5 fruit fly cellular contexts compared by ENCODE assay signal in genomic region chrX:4684444-4684924, dm6.
TF ChIP-seq lines count a peak whose summit lies in the region.

No protein-coding gene starts in this region.

TF ChIP-seq in whole organism, adult, 20 proteins besides CTCF, POLR2A, EP300 and RAD21 (continued from another document):
- TF ChIP-seq CG7101 (tag; optimal IDR thresholded peaks at IDR 0.05; lab: Kevin White, UChicago) (peak; percentile 89), Clk (GFP tag; optimal IDR thresholded peaks at IDR 0.05; lab: Kevin White, UChicago) (peak; percentile 55), pad (GFP tag; optimal IDR thresholded peaks at IDR 0.05; lab: Kevin White, UChicago) (peak; percentile 84)

TF ChIP-seq in whole organism, embryonic, 481 proteins besides CTCF, POLR2A, EP300 and RAD21 (continued from another document and continues in another):
- TF ChIP-seq tna (GFP tag; IDR thresholded peaks at IDR 0.05; lab: Robert Waterston, UW; ENCODE audit: partially characterized antibody) (peak; percentile 82), stc (GFP tag; IDR thresholded peaks at IDR 0.05; lab: Robert Waterston, UW) (peak; percentile 80), Vsx1 (GFP tag; optimal IDR thresholded peaks at IDR 0.05; lab: Kevin White, UChicago) (peak; percentile 40), sd (tag; optimal IDR thresholded peaks at IDR 0.05; lab: Kevin White, UChicago) (peak; percentile 90), da (GFP tag; optimal IDR thresholded peaks at IDR 0.05; lab: Kevin White, UChicago) (peak; percentile 58), CG33213 (GFP tag; optimal IDR thresholded peaks at IDR 0.05; lab: Kevin White, UChicago) (peak; percentile 75), trem (tag; optimal IDR thresholded peaks at IDR 0.05; lab: Kevin White, UChicago) (peak; percentile 68), CG11695 (GFP tag; IDR thresholded peaks at IDR 0.05; lab: Robert Waterston, UW) (peak; percentile 82), CG30431 (GFP tag; optimal IDR thresholded peaks at IDR 0.05; lab: Kevin White, UChicago) (peak; percentile 68), Ssrp (tag; optimal IDR thresholded peaks at IDR 0.05; lab: Kevin White, UChicago) (peak; percentile 65), otp (GFP tag; IDR thresholded peaks at IDR 0.05; lab: Robert Waterston, UW) (peak; percentile 86), grau (tag; optimal IDR thresholded peaks at IDR 0.05; lab: Kevin White, UChicago) (peak; percentile 80), gro (GFP tag; optimal IDR thresholded peaks at IDR 0.05; lab: Kevin White, UChicago) (peak; percentile 89), en (GFP tag; optimal IDR thresholded peaks at IDR 0.05; lab: Kevin White, UChicago) (peak; percentile 46), stwl (tag; optimal IDR thresholded peaks at IDR 0.05; lab: Kevin White, UChicago) (peak; percentile 98), CG13287 (GFP tag; IDR thresholded peaks at IDR 0.05; lab: Robert Waterston, UW; ENCODE audit: partially characterized antibody) (peak; percentile 85), CG14860 (GFP tag; IDR thresholded peaks at IDR 0.05; lab: Robert Waterston, UW; ENCODE audit: partially characterized antibody) (peak; percentile 65), CG4730 (GFP tag; IDR thresholded peaks at IDR 0.05; lab: Robert Waterston, UW) (peak; percentile 88), Mrtf (GFP tag; IDR thresholded peaks at IDR 0.05; lab: Robert Waterston, UW) (peak; percentile 85), YL-1 (GFP tag; optimal IDR thresholded peaks at IDR 0.05; lab: Kevin White, UChicago) (peak; percentile 96), slp2 (GFP tag; optimal IDR thresholded peaks at IDR 0.05; lab: Kevin White, UChicago) (peak; percentile 75), Hand (GFP tag; optimal IDR thresholded peaks at IDR 0.05; lab: Kevin White, UChicago) (peak; percentile 50), Dad (GFP tag; optimal IDR thresholded peaks at IDR 0.05; lab: Kevin White, UChicago) (peak; percentile 84), CG6854 (GFP tag; optimal IDR thresholded peaks at IDR 0.05; lab: Kevin White, UChicago) (peak; percentile 48), corto (GFP tag; optimal IDR thresholded peaks at IDR 0.05; lab: Kevin White, UChicago) (no peak), Antp (GFP tag; optimal IDR thresholded peaks at IDR 0.05; lab: Kevin White, UChicago) (peak; percentile 92), Lim3 (GFP tag; IDR thresholded peaks at IDR 0.05; lab: Robert Waterston, UW) (peak; percentile 66), CG10979 (tag; optimal IDR thresholded peaks at IDR 0.05; lab: Kevin White, UChicago) (peak; percentile 57), zf30C (GFP tag; optimal IDR thresholded peaks at IDR 0.05; lab: Kevin White, UChicago) (peak; percentile 52), CG18764 (GFP tag; optimal IDR thresholded peaks at IDR 0.05; lab: Kevin White, UChicago) (peak; percentile 75), CG10565 (GFP tag; optimal IDR thresholded peaks at IDR 0.05; lab: Kevin White, UChicago) (no peak)

TF ChIP-seq in whole organism, prepupa, 60 proteins besides CTCF, POLR2A, EP300 and RAD21 (continued from another document and continues in another):
- peak; percentile 8 for TF ChIP-seq CG11762 (GFP tag; optimal IDR thresholded peaks at IDR 0.05; lab: Kevin White, UChicago; ENCODE audit: insufficient read depth)
- TF ChIP-seq Lpt (GFP tag; optimal IDR thresholded peaks at IDR 0.05; lab: Kevin White, UChicago), result peak; percentile 63
- TF ChIP-seq svp (GFP tag; lab: Kevin White, UChicago), result peak; percentile 95
- peak; percentile 59 for TF ChIP-seq fd85E (GFP tag; optimal IDR thresholded peaks at IDR 0.05; lab: Kevin White, UChicago)
- peak; percentile 54 for TF ChIP-seq Blimp-1 (GFP tag; optimal IDR thresholded peaks at IDR 0.05; lab: Kevin White, UChicago)
- peak; percentile 82 for TF ChIP-seq CG3919 (GFP tag; optimal IDR thresholded peaks at IDR 0.05; lab: Kevin White, UChicago)
- TF ChIP-seq vri (GFP tag; optimal IDR thresholded peaks at IDR 0.05; lab: Kevin White, UChicago), result peak; percentile 99
- TF ChIP-seq dac (GFP tag; optimal IDR thresholded peaks at IDR 0.05; lab: Kevin White, UChicago), result peak; percentile 60
- TF ChIP-seq CG11902 (GFP tag; optimal IDR thresholded peaks at IDR 0.05; lab: Kevin White, UChicago), result peak; percentile 83
- peak; percentile 72 for TF ChIP-seq achi (GFP tag; optimal IDR thresholded peaks at IDR 0.05; lab: Kevin White, UChicago)
- TF ChIP-seq CG6163 (GFP tag; IDR thresholded peaks at IDR 0.05; lab: Robert Waterston, UW), result peak; percentile 90
- peak; percentile 87 for TF ChIP-seq Smox (GFP tag; optimal IDR thresholded peaks at IDR 0.05; lab: Kevin White, UChicago)
- TF ChIP-seq fkh (GFP tag; optimal IDR thresholded peaks at IDR 0.05; lab: Kevin White, UChicago), result peak; percentile 89
- TF ChIP-seq CG9139 (GFP tag; optimal IDR thresholded peaks at IDR 0.05; lab: Kevin White, UChicago), result peak; percentile 32
- peak; percentile 90 for TF ChIP-seq Eip78C (GFP tag; lab: Kevin White, UChicago)
- TF ChIP-seq CG10669 (GFP tag; optimal IDR thresholded peaks at IDR 0.05; lab: Kevin White, UChicago), result peak; percentile 72
- peak; percentile 86 for TF ChIP-seq Met (GFP tag; optimal IDR thresholded peaks at IDR 0.05; lab: Kevin White, UChicago)
- TF ChIP-seq CG15336 (GFP tag; IDR thresholded peaks at IDR 0.05; lab: Robert Waterston, UW), result peak; percentile 73
- TF ChIP-seq dsx (GFP tag; optimal IDR thresholded peaks at IDR 0.05; lab: Kevin White, UChicago; ENCODE audit: poor library complexity, severe bottlenecking), result peak; percentile 69
- peak; percentile 79 for TF ChIP-seq CG34406 (GFP tag; optimal IDR thresholded peaks at IDR 0.05; lab: Kevin White, UChicago)
- TF ChIP-seq topi (GFP tag; optimal IDR thresholded peaks at IDR 0.05; lab: Kevin White, UChicago), result peak; percentile 89
- TF ChIP-seq CG6854 (GFP tag; optimal IDR thresholded peaks at IDR 0.05; lab: Kevin White, UChicago), result peak; percentile 67
- peak; percentile 80 for TF ChIP-seq CG10631 (GFP tag; optimal IDR thresholded peaks at IDR 0.05; lab: Kevin White, UChicago)
- TF ChIP-seq pdm3 (GFP tag; optimal IDR thresholded peaks at IDR 0.05; lab: Kevin White, UChicago), result peak; percentile 84
- peak; percentile 92 for TF ChIP-seq eg (GFP tag; IDR thresholded peaks at IDR 0.05; lab: Robert Waterston, UW)
- TF ChIP-seq ss (GFP tag; optimal IDR thresholded peaks at IDR 0.05; lab: Kevin White, UChicago), result peak; percentile 67 to 71
- peak; percentile 88 for TF ChIP-seq Hr39 (GFP tag; optimal IDR thresholded peaks at IDR 0.05; lab: Kevin White, UChicago)
- peak; percentile 74 for TF ChIP-seq Hr4 (GFP tag; optimal IDR thresholded peaks at IDR 0.05; lab: Kevin White, UChicago)
- peak; percentile 53 for TF ChIP-seq CG6808 (GFP tag; optimal IDR thresholded peaks at IDR 0.05; lab: Kevin White, UChicago)
- TF ChIP-seq CG8319 (GFP tag; optimal IDR thresholded peaks at IDR 0.05; lab: Kevin White, UChicago), result peak; percentile 73
- peak; percentile 78 for TF ChIP-seq net (GFP tag; optimal IDR thresholded peaks at IDR 0.05; lab: Kevin White, UChicago)
- peak; percentile 84 for TF ChIP-seq esn (GFP tag; optimal IDR thresholded peaks at IDR 0.05; lab: Kevin White, UChicago)
- peak; percentile 82 for TF ChIP-seq Sox14 (GFP tag; optimal IDR thresholded peaks at IDR 0.05; lab: Kevin White, UChicago)

TF ChIP-seq in whole organism, pupa, 21 proteins besides CTCF, POLR2A, EP300 and RAD21 (continued from another document):
- TF ChIP-seq CG34367 (tag; optimal IDR thresholded peaks at IDR 0.05; lab: Kevin White, UChicago), result peak; percentile 34

TF ChIP-seq in whole organism, wandering third instar larva, 38 proteins besides CTCF, POLR2A, EP300 and RAD21 (continued from another document):
- TF ChIP-seq dl (GFP tag; optimal IDR thresholded peaks at IDR 0.05; lab: Kevin White, UChicago; ENCODE audit: insufficient read depth in 1 of 2, partially characterized antibody in 2 of 2), result peak; percentile 24 to 36
- peak; percentile 87 for TF ChIP-seq br (GFP tag; optimal IDR thresholded peaks at IDR 0.05; lab: Kevin White, UChicago)
- TF ChIP-seq Myc (optimal IDR thresholded peaks at IDR 0.05; lab: Kevin White, UChicago), result no peak
- TF ChIP-seq tai (GFP tag; optimal IDR thresholded peaks at IDR 0.05; lab: Kevin White, UChicago), result peak; percentile 88
- TF ChIP-seq Hr83 (GFP tag; optimal IDR thresholded peaks at IDR 0.05; lab: Kevin White, UChicago; ENCODE audit: poor library complexity, severe bottlenecking), result peak; percentile 86
- TF ChIP-seq Sp1 (GFP tag; optimal IDR thresholded peaks at IDR 0.05; lab: Kevin White, UChicago), result peak; percentile 84
- peak; percentile 75 for TF ChIP-seq psq (GFP tag; optimal IDR thresholded peaks at IDR 0.05; lab: Kevin White, UChicago)
- TF ChIP-seq dmrt93B (GFP tag; optimal IDR thresholded peaks at IDR 0.05; lab: Kevin White, UChicago), result peak; percentile 76
- TF ChIP-seq HLH106 (tag; optimal IDR thresholded peaks at IDR 0.05; lab: Kevin White, UChicago), result peak; percentile 89
- peak; percentile 76 for TF ChIP-seq woc (GFP tag; optimal IDR thresholded peaks at IDR 0.05; lab: Kevin White, UChicago)
- TF ChIP-seq CrebA (GFP tag; optimal IDR thresholded peaks at IDR 0.05; lab: Kevin White, UChicago; ENCODE audit: borderline replicate concordance), result no peak
- peak; percentile 68 for TF ChIP-seq CG32264 (GFP tag; optimal IDR thresholded peaks at IDR 0.05; lab: Kevin White, UChicago)
- TF ChIP-seq GATAd (GFP tag; optimal IDR thresholded peaks at IDR 0.05; lab: Kevin White, UChicago), result peak; percentile 19
- TF ChIP-seq usp (GFP tag; optimal IDR thresholded peaks at IDR 0.05; lab: Kevin White, UChicago), result no peak
- peak; percentile 69 for TF ChIP-seq sv (GFP tag; optimal IDR thresholded peaks at IDR 0.05; lab: Kevin White, UChicago)
- TF ChIP-seq brk (GFP tag; optimal IDR thresholded peaks at IDR 0.05; lab: Kevin White, UChicago), result no peak
- TF ChIP-seq Hr78 (GFP tag; optimal IDR thresholded peaks at IDR 0.05; lab: Kevin White, UChicago), result no peak
TF ChIP-seq in whole organism, wandering third instar larva: peak in this region for 27.
